Fruit fly (Drosophila melanogaster) Kc167 (cell line): Measurements from ENCODE around the gene Galphaf.

ENCODE experiments used
- Myc ChIP-seq: fragments of >200 bp; optimal IDR thresholded peaks from 2 replicates; lab custom pipeline; 2017; ENCODE audit warnings: missing external identifiers
- Sin3A ChIP-seq: fragments of >200 bp; optimal IDR thresholded peaks from 2 replicates; lab custom pipeline; 2018; ENCODE audit warnings: missing external identifiers
- insv ChIP-seq: fragments of >200 bp; optimal IDR thresholded peaks from 3 replicates; lab custom pipeline; 2018; ENCODE audit warnings: missing external identifiers
- psq ChIP-seq: fragments of >200 bp; optimal IDR thresholded peaks from 2 replicates; lab custom pipeline; 2017; ENCODE audit warnings: missing external identifiers
- ttk ChIP-seq: sonication (Bioruptor generic); optimal IDR thresholded peaks from 2 replicates; lab custom pipeline; 2017; ENCODE audit warnings: missing external identifiers

DNA sequence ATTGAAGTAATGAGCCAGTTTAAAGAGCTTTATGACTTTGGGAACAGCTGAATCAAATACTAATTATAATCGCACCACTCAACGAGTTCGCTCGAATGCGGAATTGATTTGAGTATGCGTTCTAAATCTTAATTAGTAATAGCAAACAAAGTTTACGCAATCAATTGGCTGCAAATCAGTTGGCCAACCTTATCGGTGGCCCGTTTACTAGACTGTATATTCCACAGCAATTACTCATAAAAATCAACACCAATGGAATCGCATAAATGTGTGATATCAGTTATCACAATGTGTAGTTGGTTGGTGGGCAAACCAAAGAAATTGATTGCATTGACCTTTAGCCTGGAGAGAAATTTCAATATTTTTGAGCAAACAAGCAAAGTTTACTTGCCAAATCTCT lies 15.2 kb downstream of the Galphaf start:
- no peak for TF ChIP-seq Myc (lab: Kevin White, UChicago)
- TF ChIP-seq Sin3A (lab: Kevin White, UChicago), result no peak
- no peak for TF ChIP-seq ttk (lab: Kevin White, UChicago)
- no peak for TF ChIP-seq insv (lab: Kevin White, UChicago)
- TF ChIP-seq psq (lab: Kevin White, UChicago), result no peak
